Worm (Caenorhabditis elegans) whole organism, late embryonic: ENCODE results near the gene K12H4.3.

Source experiments
- C08G9.2 ChIP-seq: sonication (generic microtip); optimal IDR thresholded peaks from 2 replicates; lab custom pipeline; 2016; ENCODE audit warnings: mild to moderate bottlenecking, missing genetic modification characterization, moderate library complexity, missing compliant biosample characterization
- T23F11.4 ChIP-seq: fragments of 200-800 bp; sonication (Bioruptor generic); optimal IDR thresholded peaks from 2 replicates; lab custom pipeline; 2018; ENCODE audit warnings: mild to moderate bottlenecking, missing genetic modification characterization, missing compliant biosample characterization
- ama-1 ChIP-seq: fragments of 150-350 bp; optimal IDR thresholded peaks from 2 replicates; lab custom pipeline; 2014
- elt-2 ChIP-seq: sonication (generic microtip); optimal IDR thresholded peaks from 2 replicates; lab custom pipeline; 2016; ENCODE audit warnings: missing genetic modification reagents, missing genetic modification characterization, missing compliant biosample characterization
- eyg-1 ChIP-seq: sonication (generic microtip); optimal IDR thresholded peaks from 2 replicates; lab custom pipeline; 2016; ENCODE audit warnings: missing genotype, missing genetic modification characterization, missing compliant biosample characterization
- hlh-13 ChIP-seq: fragments of 200-800 bp; sonication (Bioruptor generic); optimal IDR thresholded peaks from 2 replicates; lab custom pipeline; 2018; ENCODE audit warnings: mild to moderate bottlenecking, missing genetic modification characterization, missing compliant biosample characterization
- hlh-15 ChIP-seq: sonication (generic microtip); optimal IDR thresholded peaks from 2 replicates; lab custom pipeline; 2016; ENCODE audit warnings: missing genetic modification characterization, missing compliant biosample characterization
- lim-6 ChIP-seq: sonication (generic microtip); optimal IDR thresholded peaks from 2 replicates; lab custom pipeline; 2016; ENCODE audit warnings: missing genetic modification characterization, missing compliant biosample characterization
- pha-2 ChIP-seq: sonication (generic microtip); optimal IDR thresholded peaks from 2 replicates; lab custom pipeline; 2017; ENCODE audit warnings: mild to moderate bottlenecking, missing genetic modification characterization, missing compliant biosample characterization
- pha-4 ChIP-seq: fragments of 150-350 bp; optimal IDR thresholded peaks from 2 replicates; lab custom pipeline; 2018; ENCODE audit warnings: missing biosample characterization, missing genetic modification reagents, missing genetic modification characterization
- pros-1 ChIP-seq: fragments of 150-350 bp; optimal IDR thresholded peaks from 2 replicates; lab custom pipeline; 2014; ENCODE audit warnings: missing biosample characterization, missing genetic modification reagents, missing genetic modification characterization
- sox-4 ChIP-seq: sonication (generic microtip); optimal IDR thresholded peaks from 2 replicates; lab custom pipeline; 2017; ENCODE audit warnings: mild to moderate bottlenecking, missing genetic modification characterization, inconsistent platforms, missing compliant biosample characterization
- syd-9 ChIP-seq: sonication (generic microtip); optimal IDR thresholded peaks from 2 replicates; lab custom pipeline; 2016; ENCODE audit warnings: mild to moderate bottlenecking, missing genetic modification characterization, moderate library complexity, missing compliant biosample characterization
- unc-3 ChIP-seq, 2 experiments: fragments of 200-800 bp in 1 of 2; sonication (Bioruptor generic) in 1 of 2; sonication (generic microtip) in 1 of 2; conservative IDR thresholded peaks in 1 of 2; optimal IDR thresholded peaks in 1 of 2; 2 replicates each; pipeline versions ENCODE4 v1.3.6 to Lab custom; 2016 to 2022; ENCODE audit warnings: missing compliant biosample characterization in 2 of 2, missing genetic modification characterization in 2 of 2, missing genetic modification reagents in 1 of 2

DNA sequence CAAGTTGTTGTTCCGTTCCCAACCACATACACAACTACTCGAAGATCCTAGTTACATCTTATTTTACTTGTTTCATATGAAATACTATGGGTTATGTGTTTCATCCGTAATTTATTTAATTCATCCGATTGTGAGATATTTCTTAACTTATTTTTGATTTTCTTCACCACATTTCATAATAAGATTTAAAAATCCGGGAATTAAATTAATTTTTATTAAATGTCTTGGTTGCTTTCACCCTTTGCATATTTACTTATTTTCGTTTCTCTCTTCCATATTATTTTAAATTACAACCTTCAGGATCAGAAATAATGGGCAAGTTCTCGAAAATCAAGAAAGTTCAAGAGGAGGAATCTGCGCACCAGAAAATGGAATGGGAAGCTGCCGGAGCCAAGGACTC, at the start of gene K12H4.3:
- no peak for TF ChIP-seq sox-4 (tag; lab: Kevin White, UChicago)
- no peak for TF ChIP-seq C08G9.2 (tag; lab: Kevin White, UChicago)
- no peak for TF ChIP-seq eyg-1 (tag; lab: Kevin White, UChicago)
- no peak for TF ChIP-seq pha-2
- TF ChIP-seq T23F11.4 = no peak
- TF ChIP-seq syd-9 (tag; lab: Kevin White, UChicago) = no peak
- TF ChIP-seq ama-1 (lab: Kevin White, UChicago) = no peak
- no peak for TF ChIP-seq lim-6
- no peak for TF ChIP-seq pros-1 (tag; lab: Kevin White, UChicago)
- TF ChIP-seq hlh-15 (tag; lab: Kevin White, UChicago) = no peak
- no peak for TF ChIP-seq unc-3 (GFP tag; conservative IDR thresholded peaks at IDR 0.05; lab: Robert Waterston, UW)
- no peak for TF ChIP-seq unc-3 (tag; optimal IDR thresholded peaks at IDR 0.05; lab: Kevin White, UChicago)
- no peak for TF ChIP-seq pha-4 (tag; lab: Kevin White, UChicago)
- TF ChIP-seq elt-2 (tag; lab: Kevin White, UChicago) = no peak
- TF ChIP-seq hlh-13 = no peak
